Fruit fly (Drosophila melanogaster) whole organism, embryonic: ENCODE results near the gene CG6163.

Source experiments
- Asciz ChIP-seq: fragments of 200-800 bp; sonication (Bioruptor generic); optimal IDR thresholded peaks from 2 replicates; lab custom pipeline; 2017; ENCODE audit warnings: missing biosample characterization, mild to moderate bottlenecking, missing genetic modification characterization, missing genetic modification reagents
- Blimp-1 ChIP-seq: fragments of 200-800 bp; sonication (Bioruptor generic); optimal IDR thresholded peaks from 3 replicates; lab custom pipeline; 2018; ENCODE audit warnings: missing biosample characterization, missing genetic modification characterization, mild to moderate bottlenecking, moderate library complexity, missing genetic modification reagents
- CG10209 ChIP-seq: fragments of 200-800 bp; sonication (Bioruptor generic); optimal IDR thresholded peaks from 3 replicates; lab custom pipeline; 2017; ENCODE audit warnings: missing biosample characterization, mild to moderate bottlenecking, missing genetic modification characterization, missing genetic modification reagents
- CG10979 ChIP-seq: fragments of 200-800 bp; sonication (Bioruptor generic); optimal IDR thresholded peaks from 2 replicates; lab custom pipeline; 2018; ENCODE audit warnings: missing biosample characterization, mild to moderate bottlenecking, missing genetic modification characterization, moderate library complexity
- CG11504 ChIP-seq: fragments of 200-800 bp; sonication (Bioruptor generic); optimal IDR thresholded peaks from 3 replicates; lab custom pipeline; 2019; ENCODE audit warnings: missing biosample characterization, mild to moderate bottlenecking, missing genetic modification characterization, moderate library complexity
- CG11696 ChIP-seq: fragments of 200-800 bp; sonication (Bioruptor generic); IDR thresholded peaks from 2 replicates; pipeline ENCODE4 v1.3.6; 2022; ENCODE audit warnings: missing biosample characterization, missing genetic modification characterization
- CG12391 ChIP-seq: fragments of 200-800 bp; sonication (Bioruptor generic); optimal IDR thresholded peaks from 3 replicates; lab custom pipeline; 2018; ENCODE audit warnings: missing biosample characterization, mild to moderate bottlenecking, missing genetic modification characterization, moderate library complexity
- CG15073 ChIP-seq: fragments of 200-800 bp; sonication (Bioruptor generic); optimal IDR thresholded peaks from 2 replicates; lab custom pipeline; 2016; ENCODE audit warnings: missing biosample characterization, missing genetic modification characterization
- CG15269 ChIP-seq: fragments of 200-800 bp; sonication (Bioruptor generic); optimal IDR thresholded peaks from 2 replicates; lab custom pipeline; 2018; ENCODE audit warnings: missing biosample characterization, mild to moderate bottlenecking, missing genetic modification characterization, moderate library complexity
- CG17829 ChIP-seq: fragments of 200-800 bp; optimal IDR thresholded peaks from 2 replicates; lab custom pipeline; 2019; ENCODE audit warnings: missing biosample characterization, mild to moderate bottlenecking, missing genetic modification characterization, moderate library complexity
- CG18262 ChIP-seq: fragments of 200-800 bp; optimal IDR thresholded peaks from 3 replicates; lab custom pipeline; 2019; ENCODE audit warnings: missing biosample characterization, mild to moderate bottlenecking, missing genetic modification characterization, moderate library complexity
- CG2129 ChIP-seq: fragments of 200-800 bp; sonication (Bioruptor generic); IDR thresholded peaks from 2 replicates; pipeline ENCODE4 v1.3.6; 2022; ENCODE audit warnings: missing biosample characterization, missing genetic modification characterization; ENCODE audit not compliant: partially characterized antibody
- CG2712 ChIP-seq: fragments of 200-800 bp; optimal IDR thresholded peaks from 3 replicates; lab custom pipeline; 2019; ENCODE audit warnings: missing biosample characterization, mild to moderate bottlenecking, missing genetic modification characterization, moderate library complexity
- CG31365 ChIP-seq: fragments of 200-800 bp; sonication (Bioruptor generic); optimal IDR thresholded peaks from 2 replicates; lab custom pipeline; 2018; ENCODE audit warnings: missing biosample characterization, mild to moderate bottlenecking, missing genetic modification characterization
- CG3726 ChIP-seq: fragments of 200-800 bp; sonication (Bioruptor generic); IDR thresholded peaks from 3 replicates; pipeline ENCODE4, ENCODE4 v1.3.6; 2022; ENCODE audit warnings: missing biosample characterization, missing genetic modification characterization
- CG4404 ChIP-seq: fragments of 200-800 bp; sonication (Bioruptor generic); IDR thresholded peaks from 2 replicates; pipeline ENCODE4 v1.3.6; 2022; ENCODE audit warnings: missing biosample characterization, missing genetic modification characterization
- CG5180 ChIP-seq: fragments of 200-800 bp; sonication (Bioruptor generic); optimal IDR thresholded peaks from 3 replicates; lab custom pipeline; 2017; ENCODE audit warnings: missing biosample characterization, missing genetic modification characterization, mild to moderate bottlenecking, moderate library complexity, missing genetic modification reagents
- CG6791 ChIP-seq: fragments of 200-800 bp; sonication (Bioruptor generic); IDR thresholded peaks from 3 replicates; pipeline ENCODE4 v1.3.6; 2022; ENCODE audit warnings: missing biosample characterization, missing genetic modification characterization; ENCODE audit not compliant: partially characterized antibody
- CG7839 ChIP-seq: fragments of 200-800 bp; sonication (Bioruptor generic); optimal IDR thresholded peaks from 3 replicates; lab custom pipeline; 2018; ENCODE audit warnings: missing biosample characterization, mild to moderate bottlenecking, missing genetic modification characterization, moderate library complexity
- D19B ChIP-seq: fragments of 200-800 bp; sonication (Bioruptor generic); optimal IDR thresholded peaks from 2 replicates; lab custom pipeline; 2017; ENCODE audit warnings: missing biosample characterization, mild to moderate bottlenecking, missing genetic modification characterization
- Elba2 ChIP-seq: fragments of 200-800 bp; sonication (Bioruptor generic); optimal IDR thresholded peaks from 3 replicates; lab custom pipeline; 2016; ENCODE audit warnings: missing biosample characterization, missing genetic modification characterization
- Ets65A ChIP-seq: fragments of 200-800 bp; sonication (Bioruptor generic); peaks from one replicate; lab custom pipeline; 2016; ENCODE audit warnings: missing biosample characterization, missing genetic modification characterization
- GATAe ChIP-seq: fragments of 200-800 bp; sonication (Bioruptor generic); conservative IDR thresholded peaks from 2 replicates; pipeline ENCODE4 v1.3.6; 2022; ENCODE audit warnings: missing biosample characterization, missing genetic modification characterization
- Hr51 ChIP-seq, 2 experiments: fragments of 200-800 bp; sonication (Bioruptor generic); optimal IDR thresholded peaks; 2 replicates in 1 of 2; 3 replicates in 1 of 2; lab custom pipeline; 2016 to 2018; ENCODE audit warnings: missing biosample characterization in 2 of 2, missing genetic modification characterization in 2 of 2, mild to moderate bottlenecking in 1 of 2, moderate library complexity in 1 of 2
- Max ChIP-seq: fragments of 200-800 bp; sonication (Bioruptor generic); optimal IDR thresholded peaks from 2 replicates; lab custom pipeline; 2016; ENCODE audit warnings: missing biosample characterization, mild to moderate bottlenecking, missing genetic modification characterization
- Med ChIP-seq: fragments of 200-800 bp; sonication (Bioruptor generic); peaks from one replicate; lab custom pipeline; 2016; ENCODE audit warnings: missing biosample characterization, missing genetic modification characterization, mild to moderate bottlenecking, inconsistent platforms, moderate library complexity
- Myb ChIP-seq: fragments of 200-800 bp; sonication (Bioruptor generic); optimal IDR thresholded peaks from 2 replicates; lab custom pipeline; 2016; ENCODE audit warnings: missing biosample characterization, missing genetic modification characterization
- Nf-YA ChIP-seq: fragments of 200-800 bp; sonication (Bioruptor generic); IDR thresholded peaks from 2 replicates; pipeline ENCODE4 v1.3.6; 2022; ENCODE audit warnings: missing biosample characterization, missing genetic modification characterization
- Side ChIP-seq: fragments of 200-800 bp; sonication (Bioruptor generic); optimal IDR thresholded peaks from 2 replicates; lab custom pipeline; 2016; ENCODE audit warnings: missing biosample characterization, missing genetic modification characterization
- Sin3A ChIP-seq: fragments of >200 bp; optimal IDR thresholded peaks from 2 replicates; lab custom pipeline; 2018
- Sox102F ChIP-seq: fragments of 200-800 bp; sonication (Bioruptor generic); optimal IDR thresholded peaks from 2 replicates; lab custom pipeline; 2018; ENCODE audit warnings: missing biosample characterization, mild to moderate bottlenecking, missing genetic modification characterization, moderate library complexity
- dan ChIP-seq: fragments of 200-800 bp; sonication (Bioruptor generic); IDR thresholded peaks from 2 replicates; pipeline ENCODE4 v1.3.6; 2022; ENCODE audit warnings: missing biosample characterization, missing genetic modification characterization
- dati ChIP-seq: fragments of 200-800 bp; sonication (Bioruptor generic); IDR thresholded peaks from 2 replicates; pipeline ENCODE4 v1.3.6; 2022; ENCODE audit warnings: missing biosample characterization, missing genetic modification characterization
- dmrt11E ChIP-seq: fragments of 200-800 bp; sonication (Bioruptor generic); optimal IDR thresholded peaks from 3 replicates; lab custom pipeline; 2018; ENCODE audit warnings: missing biosample characterization, mild to moderate bottlenecking, missing genetic modification characterization, moderate library complexity
- dmrt99B ChIP-seq: fragments of 200-800 bp; sonication (Bioruptor generic); optimal IDR thresholded peaks from 2 replicates; lab custom pipeline; 2018; ENCODE audit warnings: missing biosample characterization, mild to moderate bottlenecking, missing genetic modification characterization, moderate library complexity
- fd64A ChIP-seq: fragments of 200-800 bp; sonication (Bioruptor generic); optimal IDR thresholded peaks from 3 replicates; lab custom pipeline; 2018; ENCODE audit warnings: missing biosample characterization, mild to moderate bottlenecking, missing genetic modification characterization
- gem ChIP-seq: fragments of 200-800 bp; sonication (Bioruptor generic); optimal IDR thresholded peaks from 2 replicates; lab custom pipeline; 2019; ENCODE audit warnings: missing biosample characterization, mild to moderate bottlenecking, missing genetic modification characterization, moderate library complexity
- grau ChIP-seq: fragments of 200-800 bp; optimal IDR thresholded peaks from 3 replicates; lab custom pipeline; 2019; ENCODE audit warnings: missing biosample characterization, mild to moderate bottlenecking, missing genetic modification characterization, moderate library complexity
- kah ChIP-seq: fragments of 200-800 bp; sonication (Bioruptor generic); optimal IDR thresholded peaks from 2 replicates; lab custom pipeline; 2018; ENCODE audit warnings: missing biosample characterization, mild to moderate bottlenecking, missing genetic modification characterization
- lbe ChIP-seq: fragments of 200-800 bp; sonication (Bioruptor generic); optimal IDR thresholded peaks from 2 replicates; lab custom pipeline; 2016; ENCODE audit warnings: missing biosample characterization, mild to moderate bottlenecking, missing genetic modification characterization
- lola ChIP-seq, 3 experiments: fragments of >200 bp in 2 of 3; fragments of 200-800 bp in 1 of 3; sonication (Bioruptor generic) in 1 of 3; optimal IDR thresholded peaks; 2 replicates each; lab custom pipeline; 2017 to 2019; ENCODE audit warnings: missing biosample characterization in 3 of 3, missing genetic modification characterization in 3 of 3, mild to moderate bottlenecking in 1 of 3, moderate library complexity in 1 of 3
- nmo ChIP-seq: fragments of 200-800 bp; sonication (Bioruptor generic); optimal IDR thresholded peaks from 2 replicates; lab custom pipeline; 2018; ENCODE audit warnings: missing biosample characterization, mild to moderate bottlenecking, missing genetic modification characterization, moderate library complexity
- oc ChIP-seq: fragments of 200-800 bp; sonication (Bioruptor generic); optimal IDR thresholded peaks from 2 replicates; lab custom pipeline; 2018; ENCODE audit warnings: missing biosample characterization, mild to moderate bottlenecking, missing genetic modification characterization, moderate library complexity
- phol ChIP-seq: fragments of 200-800 bp; sonication (Bioruptor generic); optimal IDR thresholded peaks from 3 replicates; lab custom pipeline; 2018; ENCODE audit warnings: missing biosample characterization, mild to moderate bottlenecking, missing genetic modification characterization, moderate library complexity
- pita ChIP-seq: fragments of 200-800 bp; sonication (Bioruptor generic); optimal IDR thresholded peaks from 2 replicates; lab custom pipeline; 2017; ENCODE audit warnings: missing biosample characterization, mild to moderate bottlenecking, missing genetic modification characterization
- sens ChIP-seq: fragments of 200-800 bp; sonication (Bioruptor generic); peaks from one replicate; lab custom pipeline; 2016; ENCODE audit warnings: missing biosample characterization, missing genetic modification characterization
- sob ChIP-seq: fragments of 200-800 bp; sonication (Bioruptor generic); IDR thresholded peaks from 2 replicates; pipeline ENCODE4 v1.3.6; 2022; ENCODE audit warnings: missing biosample characterization, missing genetic modification characterization
- stwl ChIP-seq: fragments of 200-800 bp; sonication (Bioruptor generic); optimal IDR thresholded peaks from 3 replicates; lab custom pipeline; 2018; ENCODE audit warnings: missing biosample characterization, mild to moderate bottlenecking, missing genetic modification characterization, moderate library complexity
- tll ChIP-seq, 2 experiments: fragments of 200-800 bp in 1 of 2; fragments of >200 bp in 1 of 2; sonication (Bioruptor generic) in 1 of 2; optimal IDR thresholded peaks; 2 replicates each; lab custom pipeline; 2017 to 2019; ENCODE audit warnings: missing biosample characterization in 2 of 2, missing genetic modification characterization in 2 of 2, mild to moderate bottlenecking in 1 of 2, moderate library complexity in 1 of 2
- zfh2 ChIP-seq: fragments of 200-800 bp; sonication (Bioruptor generic); optimal IDR thresholded peaks from 2 replicates; lab custom pipeline; 2016; ENCODE audit warnings: missing biosample characterization, missing genetic modification characterization

CG6163 gene

DNA sequence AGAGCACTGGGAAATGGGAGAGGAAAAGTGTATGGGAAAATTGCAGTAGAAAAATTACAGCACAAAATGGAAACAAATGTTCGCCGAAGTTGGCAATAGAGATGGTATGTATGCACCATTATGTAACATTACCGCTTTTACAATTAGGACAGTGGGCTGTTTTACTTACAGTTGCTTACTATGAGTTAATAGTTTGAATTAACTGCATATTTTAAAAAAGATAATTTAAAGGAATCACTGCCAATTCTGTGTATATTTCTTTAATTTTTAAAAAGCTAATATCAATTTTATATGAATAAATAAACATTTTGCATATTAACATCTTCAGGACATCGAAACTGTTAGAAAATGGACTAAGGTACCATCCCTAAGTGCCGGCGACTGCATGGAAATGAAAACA is 49.0 kb upstream of the CG6163 start (continued):
- TF ChIP-seq sob (GFP tag; lab: Robert Waterston, UW) = no peak
- peak; percentile 62 for TF ChIP-seq dmrt11E (tag; lab: Kevin White, UChicago)
- TF ChIP-seq Elba2 (GFP tag; lab: Kevin White, UChicago) = no peak
- no peak for TF ChIP-seq stwl (tag; lab: Kevin White, UChicago)
- no peak for TF ChIP-seq Sin3A (lab: Kevin White, UChicago)
- TF ChIP-seq dati (GFP tag; lab: Robert Waterston, UW) = no peak
- TF ChIP-seq lola (GFP tag; optimal IDR thresholded peaks at IDR 0.05; lab: Kevin White, UChicago) = peak in 1 of 3 experiments; percentile 60
- no peak for TF ChIP-seq Myb (GFP tag; lab: Kevin White, UChicago)
- TF ChIP-seq oc (tag; lab: Kevin White, UChicago) = no peak
- TF ChIP-seq Side (GFP tag; lab: Kevin White, UChicago) = no peak
- TF ChIP-seq CG17829 = peak; percentile 45
- peak; percentile 19 for TF ChIP-seq CG10979 (tag; lab: Kevin White, UChicago)
- TF ChIP-seq sens (GFP tag; lab: Kevin White, UChicago) = peak; percentile 51
- TF ChIP-seq CG4404 (GFP tag; lab: Robert Waterston, UW) = no peak
- no peak for TF ChIP-seq fd64A (GFP tag; lab: Kevin White, UChicago)
- TF ChIP-seq CG15073 (GFP tag; lab: Kevin White, UChicago) = no peak
- TF ChIP-seq CG5180 = no peak
- no peak for TF ChIP-seq CG2129 (GFP tag; lab: Robert Waterston, UW)
- TF ChIP-seq zfh2 = no peak
- no peak for TF ChIP-seq pita
- no peak for TF ChIP-seq Ets65A (GFP tag; lab: Kevin White, UChicago)
- peak; percentile 23 for TF ChIP-seq CG12391 (tag; lab: Kevin White, UChicago)
- peak; percentile 6 for TF ChIP-seq phol (tag; lab: Kevin White, UChicago)
- peak; percentile 3 for TF ChIP-seq CG10209 (GFP tag; lab: Kevin White, UChicago)
- peak; percentile 6 for TF ChIP-seq Blimp-1 (GFP tag; lab: Kevin White, UChicago)
- TF ChIP-seq CG11696 (GFP tag; lab: Robert Waterston, UW) = no peak
- TF ChIP-seq CG3726 (GFP tag; lab: Robert Waterston, UW) = no peak
- no peak for TF ChIP-seq D19B (GFP tag; lab: Kevin White, UChicago)
- peak; percentile 49 for TF ChIP-seq CG18262
- TF ChIP-seq, all 482 proteins: peak for 26

DNA sequence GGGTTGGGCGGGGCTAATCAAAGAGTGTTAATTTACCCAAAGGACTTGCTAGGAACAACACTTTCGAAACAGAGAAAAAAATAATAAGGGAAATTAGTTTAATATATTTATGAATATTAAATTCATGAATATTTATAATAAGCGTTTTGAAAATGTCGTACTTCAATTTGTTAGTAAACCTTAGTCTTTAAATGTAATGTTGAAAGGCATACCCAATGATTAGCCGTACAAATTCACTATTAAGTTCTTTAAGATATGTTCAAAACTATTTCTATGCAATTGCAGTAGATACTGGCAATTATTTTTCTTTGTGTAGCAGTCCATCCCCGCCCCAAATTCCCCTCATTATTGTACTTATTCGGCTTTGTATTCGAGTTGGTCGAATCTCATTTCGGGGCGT is 45.8 kb upstream of the CG6163 start:
- no peak for TF ChIP-seq kah
- TF ChIP-seq Sox102F (GFP tag; lab: Kevin White, UChicago) = peak; percentile 15
- TF ChIP-seq gem (tag; lab: Kevin White, UChicago) = peak; percentile 39
- TF ChIP-seq CG7839 (tag; lab: Kevin White, UChicago) = peak; percentile 24
- TF ChIP-seq CG15269 (tag; lab: Kevin White, UChicago) = peak; percentile 15
- no peak for TF ChIP-seq dan (GFP tag; lab: Robert Waterston, UW)
- no peak for TF ChIP-seq Nf-YA (GFP tag; lab: Robert Waterston, UW)
- peak; percentile 17 for TF ChIP-seq Asciz (GFP tag; lab: Kevin White, UChicago)
- TF ChIP-seq CG6791 (GFP tag; lab: Robert Waterston, UW) = no peak
- no peak for TF ChIP-seq Max
- TF ChIP-seq tll (GFP tag; optimal IDR thresholded peaks at IDR 0.05; lab: Kevin White, UChicago) = no peak
- peak; percentile 7 for TF ChIP-seq nmo (GFP tag; lab: Kevin White, UChicago)
- peak; percentile 13 for TF ChIP-seq CG2712 (tag; lab: Kevin White, UChicago)
- TF ChIP-seq Hr51 (GFP tag; optimal IDR thresholded peaks at IDR 0.05; lab: Kevin White, UChicago) = peak in 1 of 2 experiments; percentile 14
- no peak for TF ChIP-seq CG31365 (tag; lab: Kevin White, UChicago)
- peak; percentile 15 for TF ChIP-seq Blimp-1 (GFP tag; lab: Kevin White, UChicago)
- no peak for TF ChIP-seq lbe (GFP tag; lab: Kevin White, UChicago)
- TF ChIP-seq CG11696 (GFP tag; lab: Robert Waterston, UW) = no peak
- peak; percentile 32 for TF ChIP-seq grau
- TF ChIP-seq CG11504 (tag; lab: Kevin White, UChicago) = peak; percentile 34
- no peak for TF ChIP-seq GATAe (GFP tag; lab: Robert Waterston, UW)
- peak; percentile 51 for TF ChIP-seq Med (GFP tag; lab: Kevin White, UChicago)
- TF ChIP-seq dmrt99B (tag; lab: Kevin White, UChicago) = peak; percentile 2
